Worm (Caenorhabditis elegans) whole organism, L1 larva: ENCODE data around the gene nduv-3.

Experiments
- C04F5.9 ChIP-seq: sonication (generic microtip); optimal IDR thresholded peaks from 2 replicates; lab custom pipeline; 2016; ENCODE audit warnings: missing genetic modification characterization, missing compliant biosample characterization
- C34B4.2 ChIP-seq: sonication (generic microtip); optimal IDR thresholded peaks from 2 replicates; lab custom pipeline; 2017; ENCODE audit warnings: mild to moderate bottlenecking, missing genetic modification characterization, missing compliant biosample characterization
- F16B12.6 ChIP-seq: fragments of 150-350 bp; optimal IDR thresholded peaks from 2 replicates; lab custom pipeline; 2014; ENCODE audit warnings: missing biosample characterization, missing genetic modification characterization
- Y116A8C.19 ChIP-seq: sonication (generic microtip); optimal IDR thresholded peaks from 2 replicates; lab custom pipeline; 2016; ENCODE audit warnings: missing compliant biosample characterization, missing genetic modification characterization, borderline replicate concordance
- ama-1 ChIP-seq: fragments of 150-350 bp; optimal IDR thresholded peaks from 2 replicates; lab custom pipeline; 2014
- blmp-1 ChIP-seq: fragments of 150-350 bp; optimal IDR thresholded peaks from 2 replicates; lab custom pipeline; 2014; ENCODE audit warnings: missing biosample characterization, missing genetic modification characterization
- ceh-63 ChIP-seq: fragments of 200-800 bp; sonication (Bioruptor generic); optimal IDR thresholded peaks from 2 replicates; lab custom pipeline; 2018; ENCODE audit warnings: mild to moderate bottlenecking, missing genetic modification characterization, missing compliant biosample characterization
- ceh-82 ChIP-seq, 3 experiments: fragments of 150-350 bp in 1 of 3; sonication (generic microtip) in 2 of 3; optimal IDR thresholded peaks; 2 replicates each; lab custom pipeline; 2014 to 2017; ENCODE audit warnings: missing biosample characterization in 3 of 3, missing genetic modification characterization in 3 of 3
- ceh-90 ChIP-seq: sonication (generic microtip); optimal IDR thresholded peaks from 2 replicates; lab custom pipeline; 2016; ENCODE audit warnings: missing genetic modification characterization, missing compliant biosample characterization
- dpl-1 ChIP-seq, 3 experiments: fragments of 150-350 bp in 2 of 3; sonication (generic microtip) in 1 of 3; optimal IDR thresholded peaks; 2 replicates each; lab custom pipeline; 2014 to 2017; ENCODE audit warnings: missing biosample characterization in 3 of 3, missing genetic modification characterization in 3 of 3, missing genetic modification reagents in 3 of 3
- efl-1 ChIP-seq, 4 experiments: fragments of 150-350 bp; optimal IDR thresholded peaks in 3 of 4; peaks in 1 of 4; 1 replicate in 1 of 4; 2 replicates in 3 of 4; lab custom pipeline; 2014; ENCODE audit warnings: missing biosample characterization in 2 of 4, missing genetic modification characterization in 2 of 4, missing genetic modification reagents in 2 of 4
- efl-3 ChIP-seq: fragments of 200-800 bp; sonication (Bioruptor generic); optimal IDR thresholded peaks from 2 replicates; lab custom pipeline; 2018; ENCODE audit warnings: mild to moderate bottlenecking, missing genetic modification characterization, missing compliant biosample characterization
- elt-3 ChIP-seq, 6 experiments: fragments of 150-350 bp in 1 of 6; sonication (generic microtip); optimal IDR thresholded peaks; 2 replicates each; lab custom pipeline; 2017 to 2018; ENCODE audit warnings: missing biosample characterization in 6 of 6, missing genetic modification characterization in 6 of 6, inconsistent platforms in 1 of 6
- ets-5 ChIP-seq: fragments of 200-800 bp; sonication (Bioruptor generic); IDR thresholded peaks from 2 replicates; pipeline ENCODE4 v1.3.6; 2022; ENCODE audit warnings: missing genetic modification characterization, missing compliant biosample characterization
- fkh-4 ChIP-seq: sonication (generic microtip); optimal IDR thresholded peaks from 2 replicates; lab custom pipeline; 2016; ENCODE audit warnings: missing compliant biosample characterization, missing genetic modification characterization, borderline replicate concordance
- fkh-8 ChIP-seq: sonication (generic microtip); optimal IDR thresholded peaks from 2 replicates; lab custom pipeline; 2016; ENCODE audit warnings: mild to moderate bottlenecking, missing genetic modification characterization, missing compliant biosample characterization
- fos-1 ChIP-seq: fragments of 150-350 bp; optimal IDR thresholded peaks from 2 replicates; lab custom pipeline; 2014; ENCODE audit warnings: missing biosample characterization, missing genetic modification characterization
- hlh-4 ChIP-seq: sonication (generic microtip); optimal IDR thresholded peaks from 2 replicates; lab custom pipeline; 2016; ENCODE audit warnings: mild to moderate bottlenecking, missing genetic modification characterization, missing compliant biosample characterization
- hpl-2 ChIP-seq: fragments of 150-350 bp; optimal IDR thresholded peaks from 2 replicates; lab custom pipeline; 2014; ENCODE audit warnings: missing biosample characterization, missing genetic modification reagents, missing genetic modification characterization
- jun-1 ChIP-seq: fragments of 150-350 bp; optimal IDR thresholded peaks from 2 replicates; lab custom pipeline; 2014; ENCODE audit warnings: missing biosample characterization, missing genetic modification reagents, missing genetic modification characterization
- lin-13 ChIP-seq: fragments of 150-350 bp; optimal IDR thresholded peaks from 2 replicates; lab custom pipeline; 2014; ENCODE audit warnings: missing biosample characterization, missing genetic modification reagents, missing genetic modification characterization
- lin-14 ChIP-seq: fragments of 200-800 bp; sonication (Bioruptor generic); optimal IDR thresholded peaks from 2 replicates; lab custom pipeline; 2018; ENCODE audit warnings: mild to moderate bottlenecking, missing genetic modification characterization, moderate library complexity, missing compliant biosample characterization
- lin-15B ChIP-seq: fragments of 150-350 bp; sonication (generic microtip); optimal IDR thresholded peaks from 3 replicates; lab custom pipeline; 2014; ENCODE audit warnings: missing biosample characterization, missing genetic modification characterization
- lin-35 ChIP-seq, 2 experiments: fragments of 150-350 bp; optimal IDR thresholded peaks; 2 replicates each; lab custom pipeline; 2014; ENCODE audit warnings: missing biosample characterization in 2 of 2, missing genetic modification characterization in 2 of 2, missing genetic modification reagents in 2 of 2
- lin-39 ChIP-seq: fragments of 150-350 bp; optimal IDR thresholded peaks from 2 replicates; lab custom pipeline; 2014; ENCODE audit warnings: missing biosample characterization, missing genetic modification reagents, missing genetic modification characterization
- lir-3 ChIP-seq: sonication (generic microtip); optimal IDR thresholded peaks from 2 replicates; lab custom pipeline; 2016; ENCODE audit warnings: mild to moderate bottlenecking, missing genetic modification characterization, moderate library complexity, missing compliant biosample characterization; ENCODE audit not compliant: poor library complexity
- lsy-2 ChIP-seq, 2 experiments: fragments of 150-350 bp; optimal IDR thresholded peaks; 2 replicates each; lab custom pipeline; 2014; ENCODE audit warnings: missing biosample characterization in 2 of 2, missing genetic modification characterization in 2 of 2
- mdl-1 ChIP-seq, 2 experiments: fragments of 150-350 bp; optimal IDR thresholded peaks; 2 replicates each; lab custom pipeline; 2014 to 2017; ENCODE audit warnings: missing biosample characterization in 2 of 2, missing genetic modification characterization in 2 of 2, inconsistent platforms in 1 of 2
- mef-2 ChIP-seq: fragments of 150-350 bp; optimal IDR thresholded peaks from 2 replicates; lab custom pipeline; 2014; ENCODE audit warnings: missing biosample characterization, missing genetic modification characterization
- nhr-12 ChIP-seq: sonication (generic microtip); optimal IDR thresholded peaks from 2 replicates; lab custom pipeline; 2017; ENCODE audit warnings: missing biosample characterization, missing genetic modification characterization
- nhr-19 ChIP-seq: fragments of 200-800 bp; sonication (Bioruptor generic); conservative IDR thresholded peaks from 2 replicates; pipeline ENCODE4 v1.3.6; 2022; ENCODE audit warnings: missing genetic modification characterization, missing compliant biosample characterization
- nhr-20 ChIP-seq: sonication (generic microtip); optimal IDR thresholded peaks from 2 replicates; lab custom pipeline; 2016; ENCODE audit warnings: mild to moderate bottlenecking, missing genetic modification characterization, missing compliant biosample characterization
- nhr-237 ChIP-seq: fragments of 150-350 bp; optimal IDR thresholded peaks from 2 replicates; lab custom pipeline; 2014; ENCODE audit warnings: missing biosample characterization, missing genetic modification characterization
- nhr-28 ChIP-seq: fragments of 150-350 bp; optimal IDR thresholded peaks from 2 replicates; lab custom pipeline; 2014; ENCODE audit warnings: missing biosample characterization, missing genetic modification characterization
- nhr-84 ChIP-seq: sonication (generic microtip); optimal IDR thresholded peaks from 2 replicates; lab custom pipeline; 2017; ENCODE audit warnings: missing biosample characterization, missing genetic modification characterization
- nhr-85 ChIP-seq: sonication (generic microtip); peaks from one replicate; lab custom pipeline; 2016; ENCODE audit warnings: missing genetic modification characterization, inconsistent platforms, missing compliant biosample characterization
- nhr-90 ChIP-seq: sonication (generic microtip); optimal IDR thresholded peaks from 2 replicates; lab custom pipeline; 2016; ENCODE audit warnings: mild to moderate bottlenecking, missing genetic modification characterization, missing compliant biosample characterization; ENCODE audit not compliant: poor library complexity
- pag-3 ChIP-seq: sonication (generic microtip); optimal IDR thresholded peaks from 2 replicates; lab custom pipeline; 2017; ENCODE audit warnings: missing genetic modification characterization, mild to moderate bottlenecking, missing compliant biosample characterization, antibody characterized with exemption, borderline replicate concordance; ENCODE audit not compliant: insufficient read depth
- pqm-1 ChIP-seq: sonication (generic microtip); optimal IDR thresholded peaks from 3 replicates; lab custom pipeline; 2017; ENCODE audit warnings: missing biosample characterization, missing genetic modification characterization
- rnt-1 ChIP-seq: sonication (generic microtip); optimal IDR thresholded peaks from 2 replicates; lab custom pipeline; 2016; ENCODE audit warnings: mild to moderate bottlenecking, missing genetic modification characterization, moderate library complexity, missing compliant biosample characterization
- sup-37 ChIP-seq: fragments of 200-800 bp; sonication (Bioruptor generic); optimal IDR thresholded peaks from 2 replicates; lab custom pipeline; 2018; ENCODE audit warnings: mild to moderate bottlenecking, missing genetic modification characterization, missing compliant biosample characterization
- tbx-2 ChIP-seq: sonication (generic microtip); optimal IDR thresholded peaks from 2 replicates; lab custom pipeline; 2016; ENCODE audit warnings: missing genetic modification characterization, missing compliant biosample characterization
- tlp-1 ChIP-seq: fragments of 150-350 bp; optimal IDR thresholded peaks from 2 replicates; lab custom pipeline; 2014; ENCODE audit warnings: missing biosample characterization, missing genetic modification characterization
- unc-130 ChIP-seq: fragments of 150-350 bp; optimal IDR thresholded peaks from 2 replicates; lab custom pipeline; 2017; ENCODE audit warnings: missing biosample characterization, missing genetic modification characterization, inconsistent platforms
- unc-62 ChIP-seq: fragments of 150-350 bp; optimal IDR thresholded peaks from 2 replicates; lab custom pipeline; 2014; ENCODE audit warnings: missing biosample characterization, missing genetic modification reagents, missing genetic modification characterization
- vab-15 ChIP-seq: sonication (generic microtip); optimal IDR thresholded peaks from 2 replicates; lab custom pipeline; 2017; ENCODE audit warnings: missing genotype, mild to moderate bottlenecking, missing genetic modification characterization, missing compliant biosample characterization
- zag-1 ChIP-seq: fragments of 150-350 bp; optimal IDR thresholded peaks from 2 replicates; lab custom pipeline; 2014; ENCODE audit warnings: missing biosample characterization, missing genetic modification characterization

Gene nduv-3

ce11 chrIV:2665388-2665978 lies 24.4 kb downstream of the nduv-3 start (continued):
- TF ChIP-seq ceh-63 = no peak
- TF ChIP-seq hlh-4 = no peak
- no peak for TF ChIP-seq fkh-8 (tag; lab: Kevin White, UChicago)
- peak; percentile 31 for TF ChIP-seq nhr-20
- TF ChIP-seq lin-13 = no peak
- TF ChIP-seq pqm-1 (tag; lab: Kevin White, UChicago) = no peak
- no peak for TF ChIP-seq sup-37 (GFP tag; lab: Kevin White, UChicago)
- no peak for TF ChIP-seq F16B12.6 (tag; lab: Kevin White, UChicago)
- no peak for TF ChIP-seq hpl-2
- TF ChIP-seq nhr-237 = no peak
- TF ChIP-seq blmp-1 (tag; lab: Kevin White, UChicago) = no peak
- peak; percentile 79 for TF ChIP-seq lin-14 (GFP tag; lab: Kevin White, UChicago)
- TF ChIP-seq nhr-84 = no peak
- TF ChIP-seq lir-3 = no peak
- no peak for TF ChIP-seq ceh-90 (tag; lab: Kevin White, UChicago)
- TF ChIP-seq ama-1 (lab: Kevin White, UChicago) = no peak

ce11 chrIV:2666127-2666526 lies 25.0 kb downstream of the nduv-3 start:
- TF ChIP-seq F16B12.6 (tag; lab: Kevin White, UChicago) (peak; percentile 22), nhr-19 (GFP tag; lab: Robert Waterston, UW) (no peak), pag-3 (tag; lab: Kevin White, UChicago) (peak; percentile 72), fos-1 (no peak), C34B4.2 (no peak), mef-2 (tag; lab: Kevin White, UChicago) (no peak), ets-5 (GFP tag; lab: Robert Waterston, UW) (no peak), lin-35 (GFP tag; optimal IDR thresholded peaks at IDR 0.05; lab: Kevin White, UChicago) (peak; percentile 35 to 56), unc-62 (GFP tag; lab: Kevin White, UChicago) (no peak), nhr-12 (tag; lab: Kevin White, UChicago) (no peak), lir-3 (no peak), nhr-84 (no peak), lin-39 (tag; lab: Kevin White, UChicago) (no peak), tbx-2 (no peak), nhr-90 (tag; lab: Kevin White, UChicago) (no peak), ceh-82 (tag; optimal IDR thresholded peaks at IDR 0.05; lab: Kevin White, UChicago) (peak in 1 of 3 experiments; percentile 18), nhr-28 (tag; lab: Kevin White, UChicago) (no peak), dpl-1 (GFP tag; optimal IDR thresholded peaks at IDR 0.05; lab: Kevin White, UChicago) (peak; percentile 38 to 64 (median 39)), rnt-1 (peak; percentile 25), efl-1 (optimal IDR thresholded peaks at IDR 0.05; lab: Kevin White, UChicago) (peak; percentile 8 to 38), efl-1 (GFP tag; optimal IDR thresholded peaks at IDR 0.05 in 1 of 2; lab: Kevin White, UChicago) (peak; percentile 50 to 94), lin-15B (tag; lab: Kevin White, UChicago) (peak; percentile 25), nhr-85 (peak; percentile 53), lin-14 (GFP tag; lab: Kevin White, UChicago) (peak; percentile 36), efl-3 (GFP tag; lab: Kevin White, UChicago) (no peak)

ce11 chrIV:2666586-2667100 lies 25.5 kb downstream of the nduv-3 start, which contains the start of gene Y69A2AR.1:
Gene Y69A2AR.1, plus strand, starts transcription at chrIV:2667050.
- TF ChIP-seq tlp-1 (tag; lab: Kevin White, UChicago) (no peak), zag-1 (tag; lab: Kevin White, UChicago) (no peak), elt-3 (tag; optimal IDR thresholded peaks at IDR 0.05; lab: Kevin White, UChicago) (no peak), dpl-1 (GFP tag; optimal IDR thresholded peaks at IDR 0.05; lab: Kevin White, UChicago) (peak in 2 of 3 experiments; percentile 0 to 49), rnt-1 (no peak), efl-1 (optimal IDR thresholded peaks at IDR 0.05; lab: Kevin White, UChicago) (peak; percentile 15 to 35), efl-1 (GFP tag; optimal IDR thresholded peaks at IDR 0.05 in 1 of 2; lab: Kevin White, UChicago) (peak; percentile 51 to 92), vab-15 (tag; lab: Kevin White, UChicago) (no peak), fkh-4 (tag; lab: Kevin White, UChicago) (no peak), C04F5.9 (tag; lab: Kevin White, UChicago) (no peak), jun-1 (tag; lab: Kevin White, UChicago) (no peak), blmp-1 (tag; lab: Kevin White, UChicago) (no peak), ama-1 (lab: Kevin White, UChicago) (no peak), mdl-1 (tag; optimal IDR thresholded peaks at IDR 0.05; lab: Kevin White, UChicago) (no peak), Y116A8C.19 (tag; lab: Kevin White, UChicago) (no peak), unc-130 (tag; lab: Kevin White, UChicago) (no peak), ets-5 (GFP tag; lab: Robert Waterston, UW) (no peak), nhr-12 (tag; lab: Kevin White, UChicago) (no peak), lin-15B (tag; lab: Kevin White, UChicago) (no peak), fkh-8 (tag; lab: Kevin White, UChicago) (no peak), nhr-19 (GFP tag; lab: Robert Waterston, UW) (no peak), lin-14 (GFP tag; lab: Kevin White, UChicago) (no peak), lsy-2 (tag; optimal IDR thresholded peaks at IDR 0.05; lab: Kevin White, UChicago) (peak; percentile 85 to 97), tbx-2 (no peak)
